Fruit fly (Drosophila melanogaster): ENCODE data around the gene scat.

The scat gene

DNA sequence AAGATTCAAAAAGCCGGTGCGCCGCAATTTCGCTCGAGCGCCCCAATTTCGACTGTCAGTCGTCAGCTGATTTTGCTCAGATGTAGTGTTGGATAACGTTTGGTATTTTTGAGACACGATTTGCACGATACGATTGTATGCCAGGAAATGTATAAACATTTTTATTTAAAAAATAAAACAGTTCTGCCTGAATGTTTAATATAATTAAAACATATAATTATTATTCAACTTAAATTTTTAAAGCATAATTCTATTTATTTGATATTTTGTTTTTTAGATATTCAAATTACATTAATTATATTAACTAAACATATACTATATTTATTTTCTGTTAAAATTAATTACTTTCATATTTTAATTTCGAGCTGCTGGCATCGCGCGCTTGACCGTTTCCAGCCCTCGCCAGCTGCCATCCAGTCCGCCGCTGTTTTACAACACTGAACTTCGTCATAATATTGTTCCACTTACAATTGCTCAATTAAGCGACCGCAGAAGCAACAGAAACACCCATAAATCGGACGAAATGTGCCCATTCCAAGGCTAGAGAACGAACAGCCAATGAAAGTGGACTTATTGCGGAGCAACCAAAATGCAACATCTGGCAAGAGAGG, at the start of gene scat, which contains the start of gene FucTB:
TSS of gene scat (plus strand) at position 414 of the 611 bp plus-strand sequence.
TSS of gene FucTB (minus strand) at position 61 of the 611 bp plus-strand sequence.
- TF ChIP-seq sv (GFP tag; optimal IDR thresholded peaks at IDR 0.05) (peak; percentile 84), CG9705 (GFP tag; optimal IDR thresholded peaks at IDR 0.05) (peak; percentile 78), Mio (GFP tag; optimal IDR thresholded peaks at IDR 0.05) (no peak), rgr (GFP tag; optimal IDR thresholded peaks at IDR 0.05) (peak; percentile 84), tai (GFP tag; optimal IDR thresholded peaks at IDR 0.05) (peak; percentile 76), sage (GFP tag; optimal IDR thresholded peaks at IDR 0.05) (peak; percentile 0), Hr78 (GFP tag; optimal IDR thresholded peaks at IDR 0.05) (no peak), Dif (GFP tag; optimal IDR thresholded peaks at IDR 0.05; ENCODE audit: partially characterized antibody) (peak; percentile 94), Rel (GFP tag; optimal IDR thresholded peaks at IDR 0.05) (no peak), Rel (tag; optimal IDR thresholded peaks at IDR 0.05) (peak; percentile 49), fru (GFP tag; optimal IDR thresholded peaks at IDR 0.05) (peak; percentile 72), GATAd (GFP tag; optimal IDR thresholded peaks at IDR 0.05) (peak; percentile 28), Sp1 (GFP tag; optimal IDR thresholded peaks at IDR 0.05) (peak; percentile 84), psq (GFP tag; optimal IDR thresholded peaks at IDR 0.05) (peak; percentile 84), CG32264 (GFP tag; optimal IDR thresholded peaks at IDR 0.05) (no peak), lola (GFP tag; optimal IDR thresholded peaks at IDR 0.05) (no peak), Vsx2 (GFP tag; optimal IDR thresholded peaks at IDR 0.05; ENCODE audit: partially characterized antibody) (peak; percentile 98), Hr83 (GFP tag; optimal IDR thresholded peaks at IDR 0.05; ENCODE audit: poor library complexity, severe bottlenecking) (peak; percentile 42), OdsH (GFP tag; optimal IDR thresholded peaks at IDR 0.05) (peak; percentile 78), h (GFP tag; optimal IDR thresholded peaks at IDR 0.05) (peak; percentile 77), CrebA (GFP tag; optimal IDR thresholded peaks at IDR 0.05; ENCODE audit: borderline replicate concordance) (no peak), woc (GFP tag; optimal IDR thresholded peaks at IDR 0.05) (peak; percentile 51), Jra (GFP tag; optimal IDR thresholded peaks at IDR 0.05) (peak; percentile 39), dmrt93B (GFP tag; optimal IDR thresholded peaks at IDR 0.05) (peak; percentile 93), Hnf4 (GFP tag; optimal IDR thresholded peaks at IDR 0.05) (peak; percentile 75), Abd-B (GFP tag; optimal IDR thresholded peaks at IDR 0.05) (no peak), dsf (GFP tag; optimal IDR thresholded peaks at IDR 0.05; ENCODE audit: borderline replicate concordance) (peak; percentile 25), N (GFP tag; optimal IDR thresholded peaks at IDR 0.05) (no peak), dl (GFP tag; optimal IDR thresholded peaks at IDR 0.05; ENCODE audit: insufficient read depth in 1 of 2, partially characterized antibody in 2 of 2) (peak; percentile 64 to 65), brk (GFP tag; optimal IDR thresholded peaks at IDR 0.05) (peak; percentile 77), foxo (GFP tag; optimal IDR thresholded peaks at IDR 0.05) (peak in 1 of 2 experiments; percentile 89), HLH106 (tag; optimal IDR thresholded peaks at IDR 0.05) (peak; percentile 92), usp (GFP tag; optimal IDR thresholded peaks at IDR 0.05) (no peak), Dfd (GFP tag; optimal IDR thresholded peaks at IDR 0.05) (no peak), br (GFP tag; optimal IDR thresholded peaks at IDR 0.05) (peak; percentile 67), ey (GFP tag; optimal IDR thresholded peaks at IDR 0.05) (peak; percentile 42)

DNA sequence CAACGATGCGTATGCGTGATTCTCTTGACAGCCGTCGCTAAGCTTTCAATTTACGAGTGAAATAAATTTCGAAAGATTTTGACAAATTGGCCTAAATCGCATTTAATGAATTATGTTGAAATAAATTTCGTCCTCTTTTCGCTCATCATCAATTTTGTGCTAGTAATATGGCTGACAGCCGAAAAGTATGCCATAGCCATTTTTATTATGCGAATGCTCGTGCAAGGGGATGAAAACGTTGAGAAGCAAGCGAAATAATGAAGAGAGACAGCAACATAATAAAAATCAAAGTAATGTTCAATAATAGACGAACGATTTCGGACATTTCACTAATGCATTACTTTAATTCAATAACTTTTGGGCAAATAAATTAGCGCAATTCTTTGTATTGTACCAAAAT, 44.9 kb upstream of the scat start:
- no peak for TF ChIP-seq Dif (GFP tag; optimal IDR thresholded peaks at IDR 0.05; ENCODE audit: partially characterized antibody)
- TF ChIP-seq psq (GFP tag; optimal IDR thresholded peaks at IDR 0.05), result no peak
- no peak for TF ChIP-seq CG9705 (GFP tag; optimal IDR thresholded peaks at IDR 0.05)
- TF ChIP-seq N (GFP tag; optimal IDR thresholded peaks at IDR 0.05), result no peak
- TF ChIP-seq foxo (GFP tag; optimal IDR thresholded peaks at IDR 0.05), result no peak
- TF ChIP-seq GATAd (GFP tag; optimal IDR thresholded peaks at IDR 0.05), result no peak
- no peak for TF ChIP-seq rgr (GFP tag; optimal IDR thresholded peaks at IDR 0.05)
- TF ChIP-seq jim (GFP tag; optimal IDR thresholded peaks at IDR 0.05), result no peak
- TF ChIP-seq Sp1 (GFP tag; optimal IDR thresholded peaks at IDR 0.05), result no peak
- TF ChIP-seq OdsH (GFP tag; optimal IDR thresholded peaks at IDR 0.05), result no peak
- no peak for TF ChIP-seq dmrt93B (GFP tag; optimal IDR thresholded peaks at IDR 0.05)

All from whole organism, wandering third instar larva.